Worm (Caenorhabditis elegans) whole organism, late embryonic: ENCODE data around the gene ncs-6.

Experiments
- C08G9.2 ChIP-seq: sonication (generic microtip); optimal IDR thresholded peaks from 2 replicates; lab custom pipeline; 2016; ENCODE audit warnings: mild to moderate bottlenecking, missing genetic modification characterization, moderate library complexity, missing compliant biosample characterization
- C38D4.7 ChIP-seq: fragments of 200-800 bp; sonication (Bioruptor generic); optimal IDR thresholded peaks from 2 replicates; lab custom pipeline; 2018; ENCODE audit warnings: mild to moderate bottlenecking, missing genetic modification characterization, moderate library complexity, missing compliant biosample characterization
- F13H6.1 ChIP-seq: sonication (generic microtip); optimal IDR thresholded peaks from 2 replicates; lab custom pipeline; 2016; ENCODE audit warnings: missing genetic modification characterization, missing compliant biosample characterization
- K02D7.2 ChIP-seq: sonication (generic microtip); optimal IDR thresholded peaks from 2 replicates; lab custom pipeline; 2017; ENCODE audit warnings: mild to moderate bottlenecking, missing genetic modification characterization, missing compliant biosample characterization
- T23F11.4 ChIP-seq: fragments of 200-800 bp; sonication (Bioruptor generic); optimal IDR thresholded peaks from 2 replicates; lab custom pipeline; 2018; ENCODE audit warnings: mild to moderate bottlenecking, missing genetic modification characterization, missing compliant biosample characterization
- Y22D7AL.16 ChIP-seq: sonication (generic microtip); optimal IDR thresholded peaks from 2 replicates; lab custom pipeline; 2016; ENCODE audit warnings: missing genetic modification characterization, missing compliant biosample characterization
- ceh-14 ChIP-seq: sonication (generic microtip); optimal IDR thresholded peaks from 2 replicates; lab custom pipeline; 2016; ENCODE audit warnings: missing genotype, missing genetic modification characterization, missing compliant biosample characterization
- ceh-2 ChIP-seq: sonication (generic microtip); optimal IDR thresholded peaks from 2 replicates; lab custom pipeline; 2016; ENCODE audit warnings: missing genotype, missing genetic modification characterization, missing compliant biosample characterization
- ceh-22 ChIP-seq: sonication (generic microtip); optimal IDR thresholded peaks from 2 replicates; lab custom pipeline; 2017; ENCODE audit warnings: missing biosample characterization, missing genetic modification characterization
- ceh-30 ChIP-seq: fragments of 150-350 bp; optimal IDR thresholded peaks from 2 replicates; lab custom pipeline; 2014; ENCODE audit warnings: missing biosample characterization, missing genetic modification characterization
- ceh-31 ChIP-seq: sonication (generic microtip); optimal IDR thresholded peaks from 2 replicates; lab custom pipeline; 2016; ENCODE audit warnings: missing genetic modification characterization, missing compliant biosample characterization
- ceh-34 ChIP-seq: sonication (generic microtip); optimal IDR thresholded peaks from 2 replicates; lab custom pipeline; 2016; ENCODE audit warnings: mild to moderate bottlenecking, missing genetic modification characterization, missing compliant biosample characterization
- ceh-45 ChIP-seq: fragments of 200-800 bp; sonication (Bioruptor generic); IDR thresholded peaks from 2 replicates; pipeline ENCODE4 v1.3.6; 2022; ENCODE audit warnings: missing genetic modification reagents, missing genetic modification characterization, missing compliant biosample characterization
- ceh-48 ChIP-seq: sonication (generic microtip); optimal IDR thresholded peaks from 2 replicates; lab custom pipeline; 2016; ENCODE audit warnings: missing genetic modification characterization, inconsistent platforms, missing compliant biosample characterization
- che-1 ChIP-seq: sonication (generic microtip); optimal IDR thresholded peaks from 2 replicates; lab custom pipeline; 2016; ENCODE audit warnings: mild to moderate bottlenecking, missing genetic modification characterization, missing compliant biosample characterization
- dmd-4 ChIP-seq: sonication (generic microtip); optimal IDR thresholded peaks from 2 replicates; lab custom pipeline; 2016; ENCODE audit warnings: borderline replicate concordance, missing genetic modification characterization, missing compliant biosample characterization
- elt-2 ChIP-seq: sonication (generic microtip); optimal IDR thresholded peaks from 2 replicates; lab custom pipeline; 2016; ENCODE audit warnings: missing genetic modification reagents, missing genetic modification characterization, missing compliant biosample characterization
- elt-4 ChIP-seq: sonication (generic microtip); optimal IDR thresholded peaks from 2 replicates; lab custom pipeline; 2016; ENCODE audit warnings: missing genetic modification characterization, missing compliant biosample characterization
- fkh-6 ChIP-seq: sonication (generic microtip); optimal IDR thresholded peaks from 2 replicates; lab custom pipeline; 2016; ENCODE audit warnings: missing genetic modification characterization, missing compliant biosample characterization
- gmeb-2 ChIP-seq: sonication (generic microtip); optimal IDR thresholded peaks from 2 replicates; lab custom pipeline; 2016; ENCODE audit warnings: missing genetic modification characterization, inconsistent platforms, missing compliant biosample characterization
- hlh-15 ChIP-seq: sonication (generic microtip); optimal IDR thresholded peaks from 2 replicates; lab custom pipeline; 2016; ENCODE audit warnings: missing genetic modification characterization, missing compliant biosample characterization
- hlh-30 ChIP-seq: sonication (generic microtip); optimal IDR thresholded peaks from 2 replicates; lab custom pipeline; 2017; ENCODE audit warnings: antibody characterized with exemption, missing genetic modification characterization, missing compliant biosample characterization; ENCODE audit not compliant: insufficient read depth
- lin-11 ChIP-seq: fragments of 200-800 bp; sonication (Bioruptor generic); optimal IDR thresholded peaks from 2 replicates; lab custom pipeline; 2018; ENCODE audit warnings: mild to moderate bottlenecking, missing genetic modification characterization, missing compliant biosample characterization
- madf-2 ChIP-seq: sonication (generic microtip); optimal IDR thresholded peaks from 2 replicates; lab custom pipeline; 2017; ENCODE audit warnings: missing genetic modification characterization, missing compliant biosample characterization
- nfya-1 ChIP-seq: sonication (generic microtip); optimal IDR thresholded peaks from 2 replicates; lab custom pipeline; 2017; ENCODE audit warnings: missing genetic modification characterization, mild to moderate bottlenecking, missing compliant biosample characterization, antibody characterized with exemption, moderate library complexity
- npax-4 ChIP-seq: sonication (generic microtip); optimal IDR thresholded peaks from 2 replicates; lab custom pipeline; 2016; ENCODE audit warnings: missing genetic modification characterization, missing compliant biosample characterization
- odd-2 ChIP-seq: sonication (generic microtip); optimal IDR thresholded peaks from 2 replicates; lab custom pipeline; 2017; ENCODE audit warnings: antibody characterized with exemption, mild to moderate bottlenecking, missing genetic modification characterization, missing compliant biosample characterization
- pag-3 ChIP-seq: sonication (generic microtip); optimal IDR thresholded peaks from 2 replicates; lab custom pipeline; 2016; ENCODE audit warnings: missing compliant biosample characterization, missing genetic modification characterization, borderline replicate concordance
- pat-9 ChIP-seq: fragments of 200-800 bp; sonication (Bioruptor generic); optimal IDR thresholded peaks from 2 replicates; lab custom pipeline; 2018; ENCODE audit warnings: mild to moderate bottlenecking, missing genetic modification characterization, moderate library complexity, missing compliant biosample characterization
- pax-1 ChIP-seq: fragments of 150-350 bp; optimal IDR thresholded peaks from 2 replicates; lab custom pipeline; 2014; ENCODE audit warnings: missing biosample characterization, missing genetic modification characterization
- pha-2 ChIP-seq: sonication (generic microtip); optimal IDR thresholded peaks from 2 replicates; lab custom pipeline; 2017; ENCODE audit warnings: mild to moderate bottlenecking, missing genetic modification characterization, missing compliant biosample characterization
- pha-4 ChIP-seq: fragments of 150-350 bp; optimal IDR thresholded peaks from 2 replicates; lab custom pipeline; 2018; ENCODE audit warnings: missing biosample characterization, missing genetic modification reagents, missing genetic modification characterization
- pqm-1 ChIP-seq: sonication (generic microtip); optimal IDR thresholded peaks from 2 replicates; lab custom pipeline; 2016; ENCODE audit warnings: missing genetic modification characterization, missing compliant biosample characterization
- pros-1 ChIP-seq: fragments of 150-350 bp; optimal IDR thresholded peaks from 2 replicates; lab custom pipeline; 2014; ENCODE audit warnings: missing biosample characterization, missing genetic modification reagents, missing genetic modification characterization
- rnt-1 ChIP-seq: sonication (generic microtip); optimal IDR thresholded peaks from 2 replicates; lab custom pipeline; 2016; ENCODE audit warnings: missing genetic modification characterization, missing compliant biosample characterization
- sdc-2 ChIP-seq: sonication (generic microtip); optimal IDR thresholded peaks from 2 replicates; lab custom pipeline; 2016; ENCODE audit warnings: missing genotype, missing genetic modification characterization, missing compliant biosample characterization
- sox-2 ChIP-seq: fragments of 200-800 bp; sonication (Bioruptor generic); IDR thresholded peaks from 2 replicates; pipeline ENCODE4 v1.3.6; 2022; ENCODE audit warnings: missing genetic modification reagents, missing genetic modification characterization, missing compliant biosample characterization
- sox-4 ChIP-seq: sonication (generic microtip); optimal IDR thresholded peaks from 2 replicates; lab custom pipeline; 2017; ENCODE audit warnings: mild to moderate bottlenecking, missing genetic modification characterization, inconsistent platforms, missing compliant biosample characterization
- tbx-7 ChIP-seq: sonication (generic microtip); optimal IDR thresholded peaks from 2 replicates; lab custom pipeline; 2016; ENCODE audit warnings: missing genotype, missing genetic modification characterization, missing compliant biosample characterization
- ttx-3 ChIP-seq: sonication (generic microtip); optimal IDR thresholded peaks from 2 replicates; lab custom pipeline; 2016; ENCODE audit warnings: missing genetic modification reagents, missing genetic modification characterization, missing compliant biosample characterization
- unc-3 ChIP-seq, 2 experiments: fragments of 200-800 bp in 1 of 2; sonication (Bioruptor generic) in 1 of 2; sonication (generic microtip) in 1 of 2; conservative IDR thresholded peaks in 1 of 2; optimal IDR thresholded peaks in 1 of 2; 2 replicates each; pipeline versions ENCODE4 v1.3.6 to Lab custom; 2016 to 2022; ENCODE audit warnings: missing compliant biosample characterization in 2 of 2, missing genetic modification characterization in 2 of 2, missing genetic modification reagents in 1 of 2
- unc-55 ChIP-seq: sonication (generic microtip); optimal IDR thresholded peaks from 2 replicates; lab custom pipeline; 2017; ENCODE audit warnings: missing biosample characterization, missing genetic modification reagents, missing genetic modification characterization
- ztf-16 ChIP-seq: sonication (generic microtip); optimal IDR thresholded peaks from 2 replicates; lab custom pipeline; 2017; ENCODE audit warnings: missing genetic modification characterization, missing compliant biosample characterization

Gene ncs-6

ce11 chrII:3528256-3528655 lies at the start of gene ncs-6:
ncs-6 (minus strand) TSS chrII:3528516.
- TF ChIP-seq npax-4 (tag; lab: Kevin White, UChicago) (no peak), pqm-1 (tag; lab: Kevin White, UChicago) (no peak), madf-2 (tag; lab: Kevin White, UChicago) (no peak), C08G9.2 (no peak), ceh-22 (tag; lab: Kevin White, UChicago) (no peak), gmeb-2 (tag; lab: Kevin White, UChicago) (no peak), lin-11 (tag; lab: Kevin White, UChicago) (no peak), dmd-4 (tag; lab: Kevin White, UChicago) (no peak), pat-9 (tag; lab: Kevin White, UChicago) (no peak), ttx-3 (tag; lab: Kevin White, UChicago) (no peak), hlh-15 (tag; lab: Kevin White, UChicago) (no peak), ceh-45 (GFP tag; lab: Robert Waterston, UW) (no peak), ceh-34 (tag; lab: Kevin White, UChicago) (no peak), K02D7.2 (tag; lab: Kevin White, UChicago) (no peak), sox-4 (tag; lab: Kevin White, UChicago) (no peak)
- TF ChIP-seq, all 69 proteins: peak for 0

ce11 chrII:3576742-3577141 lies 48.4 kb upstream of the ncs-6 start, which contains the start of gene clec-132:
clec-132 (plus strand) TSS chrII:3577042.
- TF ChIP-seq Y22D7AL.16, result no peak
- TF ChIP-seq pha-2 (tag; lab: Kevin White, UChicago), result no peak
- TF ChIP-seq sox-2 (GFP tag; lab: Robert Waterston, UW), result no peak
- no peak for TF ChIP-seq odd-2 (tag; lab: Kevin White, UChicago)
- no peak for TF ChIP-seq ceh-34 (tag; lab: Kevin White, UChicago)
- no peak for TF ChIP-seq hlh-15 (tag; lab: Kevin White, UChicago)
- TF ChIP-seq che-1 (tag; lab: Kevin White, UChicago), result no peak
- TF ChIP-seq npax-4 (tag; lab: Kevin White, UChicago), result no peak
- no peak for TF ChIP-seq pat-9 (tag; lab: Kevin White, UChicago)
- no peak for TF ChIP-seq pha-4
- no peak for TF ChIP-seq elt-2 (tag; lab: Kevin White, UChicago)
- TF ChIP-seq ceh-30 (tag; lab: Kevin White, UChicago), result no peak
- TF ChIP-seq tbx-7 (tag; lab: Kevin White, UChicago), result no peak
- TF ChIP-seq ceh-45 (GFP tag; lab: Robert Waterston, UW), result no peak
- no peak for TF ChIP-seq pqm-1 (tag; lab: Kevin White, UChicago)
- TF ChIP-seq unc-3 (GFP tag; conservative IDR thresholded peaks at IDR 0.05; lab: Robert Waterston, UW), result no peak
- TF ChIP-seq unc-3 (tag; optimal IDR thresholded peaks at IDR 0.05; lab: Kevin White, UChicago), result no peak
- TF ChIP-seq ttx-3 (tag; lab: Kevin White, UChicago), result no peak
- no peak for TF ChIP-seq unc-55 (GFP tag; lab: Kevin White, UChicago)

- no peak for TF ChIP-seq ceh-31 (tag; lab: Kevin White, UChicago)
- no peak for TF ChIP-seq npax-4 (tag; lab: Kevin White, UChicago)
- TF ChIP-seq fkh-6 (tag; lab: Kevin White, UChicago), result no peak
- TF ChIP-seq ceh-48, result no peak
Measured at ce11 chrII:3573255-3573654, 44.9 kb upstream of the ncs-6 start, which contains the start of gene clec-130. clec-130 (plus strand) TSS chrII:3573555.

DNA sequence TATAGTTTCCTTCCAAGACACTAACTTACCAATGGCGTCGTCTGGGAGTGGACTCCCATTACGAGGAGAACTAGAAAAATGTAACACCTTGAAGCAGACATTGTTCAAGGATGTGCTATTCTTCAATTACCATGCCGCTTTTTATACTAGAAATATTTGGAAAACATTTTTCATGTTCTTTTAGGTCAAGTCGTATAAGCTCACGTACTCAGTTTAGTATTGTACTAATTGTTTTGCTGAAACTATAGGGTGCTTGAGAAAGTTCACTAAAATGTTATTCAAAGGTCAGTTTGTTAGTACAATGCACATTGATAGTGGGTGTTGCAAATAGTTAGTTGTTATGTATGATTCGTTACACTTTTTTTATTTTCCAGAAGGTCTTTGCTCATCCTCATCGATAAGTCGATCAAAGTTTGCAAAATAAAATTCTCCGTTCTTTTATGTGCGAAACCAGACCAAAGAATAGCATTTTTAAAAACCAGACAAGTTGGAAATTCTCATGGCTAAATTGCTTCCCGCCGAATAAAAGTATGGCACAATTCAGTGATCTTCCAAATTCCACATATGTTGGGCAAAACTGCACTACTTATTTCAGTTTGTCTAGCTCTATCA lies 42.7 kb upstream of the ncs-6 start, which contains the start of the genes clec-128 and clec-129:
Gene clec-128 (minus strand): TSS at position 101 of the 612 bp plus-strand sequence.
Gene clec-129 (plus strand): TSS at position 562 of the 612 bp plus-strand sequence.
- TF ChIP-seq unc-55 (GFP tag; lab: Kevin White, UChicago) (no peak), nfya-1 (no peak), pha-2 (tag; lab: Kevin White, UChicago) (no peak), ceh-14 (no peak), elt-4 (tag; lab: Kevin White, UChicago) (no peak), hlh-30 (tag; lab: Kevin White, UChicago) (no peak), F13H6.1 (tag; lab: Kevin White, UChicago) (no peak), C38D4.7 (no peak), pros-1 (no peak), ceh-2 (tag; lab: Kevin White, UChicago) (no peak), lin-11 (tag; lab: Kevin White, UChicago) (no peak), pag-3 (no peak), ztf-16 (tag; lab: Kevin White, UChicago) (no peak), pax-1 (tag; lab: Kevin White, UChicago) (no peak), tbx-7 (tag; lab: Kevin White, UChicago) (no peak), rnt-1 (no peak), madf-2 (tag; lab: Kevin White, UChicago) (no peak), sdc-2 (tag; lab: Kevin White, UChicago) (no peak), gmeb-2 (tag; lab: Kevin White, UChicago) (no peak), T23F11.4 (GFP tag; lab: Kevin White, UChicago) (no peak)
